Fruit fly (Drosophila melanogaster): ENCODE results near the gene Mitofilin.

The Mitofilin gene

dm6 chr3R:22053202-22053601 is 30.1 kb upstream of the Mitofilin start:
- TF ChIP-seq salm (tag; optimal IDR thresholded peaks at IDR 0.05) (no peak), Hr78 (GFP tag; optimal IDR thresholded peaks at IDR 0.05) (peak in 1 of 2 experiments; percentile 92), CG12155 (GFP tag; optimal IDR thresholded peaks at IDR 0.05) (no peak), CG6813 (GFP tag; optimal IDR thresholded peaks at IDR 0.05) (no peak), grau (tag; optimal IDR thresholded peaks at IDR 0.05) (no peak), abd-A (tag; optimal IDR thresholded peaks at IDR 0.05) (peak; percentile 45), CG10959 (GFP tag; IDR thresholded peaks at IDR 0.05) (no peak), chm (GFP tag; IDR thresholded peaks at IDR 0.05) (peak; percentile 27), az2 (GFP tag; optimal IDR thresholded peaks at IDR 0.05) (no peak), fd64A (GFP tag; optimal IDR thresholded peaks at IDR 0.05) (peak; percentile 59), NK7.1 (GFP tag; optimal IDR thresholded peaks at IDR 0.05) (no peak), run (tag; optimal IDR thresholded peaks at IDR 0.05) (peak; percentile 53), CG16813 (GFP tag; IDR thresholded peaks at IDR 0.05; ENCODE audit: partially characterized antibody) (0 out of 3 replicates have a peak, but pooled peaks have one; percentile 11), lbe (GFP tag; optimal IDR thresholded peaks at IDR 0.05) (no peak), CG2199 (GFP tag; IDR thresholded peaks at IDR 0.05) (peak; percentile 65; the same call in 1 of the 3 replicates)

- TF ChIP-seq tll (GFP tag; optimal IDR thresholded peaks at IDR 0.05) (peak in 1 of 2 experiments; percentile 64), cg (GFP tag; optimal IDR thresholded peaks at IDR 0.05) (peak; percentile 28), fd64A (GFP tag; optimal IDR thresholded peaks at IDR 0.05) (no peak), Ets65A (GFP tag) (peak; percentile 2), ftz-f1 (GFP tag; optimal IDR thresholded peaks at IDR 0.05) (no peak), stwl (tag; optimal IDR thresholded peaks at IDR 0.05) (peak; percentile 42), Bteb2 (GFP tag; optimal IDR thresholded peaks at IDR 0.05) (no peak), Trl (optimal IDR thresholded peaks at IDR 0.05) (no peak), Trl (GFP tag; optimal IDR thresholded peaks at IDR 0.05) (no peak), sr (GFP tag; IDR thresholded peaks at IDR 0.05) (peak; percentile 84), kni (GFP tag; optimal IDR thresholded peaks at IDR 0.05) (peak; percentile 51), CG11504 (tag; optimal IDR thresholded peaks at IDR 0.05) (peak; percentile 13), CG2202 (tag; optimal IDR thresholded peaks at IDR 0.05) (no peak), gsb (GFP tag; IDR thresholded peaks at IDR 0.05) (0 out of 2 replicates have a peak, but pooled peaks have one; percentile 22)
Measured at dm6 chr3R:22052235-22052634, 29.1 kb upstream of the Mitofilin start.

dm6 chr3R:22049134-22049796 is 26.1 kb upstream of the Mitofilin start:
- TF ChIP-seq Dfd (GFP tag; optimal IDR thresholded peaks at IDR 0.05) (no peak), CG3281 (GFP tag; optimal IDR thresholded peaks at IDR 0.05) (peak; percentile 71), CG11247 (GFP tag; IDR thresholded peaks at IDR 0.05) (peak; percentile 66), en (GFP tag; optimal IDR thresholded peaks at IDR 0.05) (peak; percentile 59), fd64A (GFP tag; optimal IDR thresholded peaks at IDR 0.05) (peak; percentile 67), CG2875 (GFP tag; optimal IDR thresholded peaks at IDR 0.05) (peak; percentile 72), Bgb (GFP tag; IDR thresholded peaks at IDR 0.05; ENCODE audit: partially characterized antibody) (0 out of 2 replicates have a peak, but pooled peaks have one; percentile 10), lab (GFP tag; optimal IDR thresholded peaks at IDR 0.05) (peak; percentile 92), CG34422 (GFP tag; IDR thresholded peaks at IDR 0.05) (peak; percentile 77), Ada2b (GFP tag; IDR thresholded peaks at IDR 0.05) (peak; percentile 83), insv (GFP tag; optimal IDR thresholded peaks at IDR 0.05) (no peak), CG10543 (GFP tag; optimal IDR thresholded peaks at IDR 0.05) (peak; percentile 53), CG15073 (GFP tag; optimal IDR thresholded peaks at IDR 0.05) (no peak), sc (optimal IDR thresholded peaks at IDR 0.05) (no peak), sc (GFP tag; optimal IDR thresholded peaks at IDR 0.05) (peak; percentile 66), grau (tag; optimal IDR thresholded peaks at IDR 0.05) (peak; percentile 80), gcm2 (GFP tag; optimal IDR thresholded peaks at IDR 0.05) (peak; percentile 6), onecut (GFP tag; IDR thresholded peaks at IDR 0.05) (peak; percentile 75), CG2199 (GFP tag; IDR thresholded peaks at IDR 0.05) (no peak; the same call in 2 of the 3 replicates), hkb (optimal IDR thresholded peaks at IDR 0.05) (no peak), hkb (GFP tag; IDR thresholded peaks at IDR 0.05) (peak; percentile 87), Lim3 (GFP tag; IDR thresholded peaks at IDR 0.05) (0 out of 2 replicates have a peak, but pooled peaks have one; percentile 27), CG10565 (GFP tag; optimal IDR thresholded peaks at IDR 0.05) (peak; percentile 2)

All from whole organism, embryonic.